Fruit fly (Drosophila melanogaster): ENCODE data around the gene CG13895.

Gene CG13895

DNA sequence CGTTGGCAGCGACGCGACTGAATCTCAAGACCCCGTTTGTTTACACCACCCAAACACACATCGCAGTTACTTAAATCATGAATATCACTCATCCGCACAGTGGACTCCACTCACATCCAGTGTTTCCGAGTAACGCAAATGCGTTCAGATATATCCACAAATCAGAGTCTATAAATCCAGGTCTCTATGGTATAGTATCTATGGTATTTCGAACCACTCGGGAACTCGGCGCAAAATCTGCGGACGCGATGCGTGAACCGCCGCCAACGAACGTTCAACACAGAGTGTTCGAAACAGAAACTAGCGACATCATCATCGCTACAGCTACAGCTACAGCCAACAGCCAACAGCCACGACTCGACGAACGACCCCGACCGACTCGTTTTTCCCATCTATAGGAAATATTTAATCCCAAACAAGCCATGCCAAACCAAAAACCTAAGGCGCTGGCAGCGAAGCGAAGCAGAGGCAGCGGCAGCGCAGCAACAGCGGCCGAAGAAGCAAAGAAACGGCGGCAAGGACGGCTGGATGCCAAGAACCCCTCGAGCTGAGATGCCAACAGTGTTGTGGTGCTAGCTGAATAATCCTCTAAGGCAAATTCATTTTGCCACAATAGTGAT lies 9.1 kb downstream of the CG13895 start, which contains the start of gene CG13894 (continued):
- TF ChIP-seq CG7372 (GFP tag; IDR thresholded peaks at IDR 0.05) (peak; percentile 78), CG31441 (GFP tag; IDR thresholded peaks at IDR 0.05) (no peak), CG2199 (GFP tag; IDR thresholded peaks at IDR 0.05) (peak; percentile 92), CG9797 (GFP tag; optimal IDR thresholded peaks at IDR 0.05) (no peak), CG5180 (GFP tag; optimal IDR thresholded peaks at IDR 0.05) (peak; percentile 91), CG31224 (GFP tag; IDR thresholded peaks at IDR 0.05) (no peak), al (GFP tag; IDR thresholded peaks at IDR 0.05) (no peak), sd (tag; optimal IDR thresholded peaks at IDR 0.05) (peak; percentile 62), CG14965 (GFP tag; optimal IDR thresholded peaks at IDR 0.05; ENCODE audit: borderline replicate concordance) (no peak), odd (GFP tag; optimal IDR thresholded peaks at IDR 0.05) (no peak), HLH3B (GFP tag; IDR thresholded peaks at IDR 0.05) (no peak), CG34224 (GFP tag; IDR thresholded peaks at IDR 0.05; ENCODE audit: partially characterized antibody) (peak; percentile 29; the same call in 1 of the 3 replicates), CG6689 (GFP tag; IDR thresholded peaks at IDR 0.05) (no peak), Lim3 (GFP tag; IDR thresholded peaks at IDR 0.05) (no peak), Spps (tag; optimal IDR thresholded peaks at IDR 0.05) (no peak), her (GFP tag; optimal IDR thresholded peaks at IDR 0.05) (no peak), CG3281 (GFP tag; optimal IDR thresholded peaks at IDR 0.05) (no peak), Lhr (GFP tag; optimal IDR thresholded peaks at IDR 0.05) (no peak), amos (GFP tag; IDR thresholded peaks at IDR 0.05; ENCODE audit: partially characterized antibody) (peak; percentile 31; the same call in 1 of the 2 replicates), CG14050 (GFP tag; IDR thresholded peaks at IDR 0.05) (no peak), CG17328 (GFP tag; IDR thresholded peaks at IDR 0.05) (no peak), sisA (GFP tag; IDR thresholded peaks at IDR 0.05) (no peak), CTCF (GFP tag; optimal IDR thresholded peaks at IDR 0.05) (no peak), CG1529 (GFP tag; optimal IDR thresholded peaks at IDR 0.05) (no peak), nerfin-2 (GFP tag; IDR thresholded peaks at IDR 0.05; ENCODE audit: partially characterized antibody) (no peak), Myb (GFP tag; optimal IDR thresholded peaks at IDR 0.05) (no peak), Awh (GFP tag; IDR thresholded peaks at IDR 0.05) (peak; percentile 53; the same call in 1 of the 2 replicates), CG11398 (GFP tag; optimal IDR thresholded peaks at IDR 0.05) (peak; percentile 40), CG30403 (GFP tag; optimal IDR thresholded peaks at IDR 0.05) (no peak), CG10209 (GFP tag; optimal IDR thresholded peaks at IDR 0.05) (no peak), lab (GFP tag; optimal IDR thresholded peaks at IDR 0.05) (peak; percentile 37), CG9215 (GFP tag; IDR thresholded peaks at IDR 0.05) (no peak), Ada2b (GFP tag; IDR thresholded peaks at IDR 0.05) (no peak), Doc2 (GFP tag; IDR thresholded peaks at IDR 0.05) (no peak), Deaf1 (tag; optimal IDR thresholded peaks at IDR 0.05) (peak; percentile 95), ab (GFP tag; optimal IDR thresholded peaks at IDR 0.05) (no peak), CG10959 (GFP tag; IDR thresholded peaks at IDR 0.05) (no peak), Bgb (GFP tag; IDR thresholded peaks at IDR 0.05; ENCODE audit: partially characterized antibody) (peak; percentile 46; the same call in 1 of the 2 replicates), Ptx1 (GFP tag; IDR thresholded peaks at IDR 0.05) (0 out of 2 replicates have a peak, but pooled peaks have one; percentile 19), Hr3 (GFP tag; optimal IDR thresholded peaks at IDR 0.05) (no peak), CG34376 (GFP tag; optimal IDR thresholded peaks at IDR 0.05) (no peak), CG34422 (GFP tag; IDR thresholded peaks at IDR 0.05) (0 out of 3 replicates have a peak, but pooled peaks have one; percentile 37)

DNA sequence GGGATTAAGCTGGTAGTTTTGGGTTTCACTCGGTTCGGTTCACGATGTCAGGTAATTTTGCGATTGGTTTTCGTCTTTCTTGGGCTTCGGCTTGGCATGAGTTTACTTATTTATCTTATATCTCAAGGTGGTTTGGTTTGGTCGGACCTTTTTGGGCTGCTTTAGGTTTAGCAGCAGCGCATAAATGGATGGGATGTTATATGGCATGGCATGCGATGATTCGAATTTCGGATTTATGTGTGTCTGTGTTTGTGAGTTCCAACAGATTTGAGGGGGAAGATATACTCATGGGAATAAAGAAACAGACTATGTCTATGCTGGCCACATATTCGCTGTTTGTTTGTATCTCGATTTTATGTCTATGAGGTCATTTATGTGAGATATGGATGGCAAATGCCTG lies 10.3 kb downstream of the CG13895 start:
- no peak for TF ChIP-seq Doc3 (GFP tag; IDR thresholded peaks at IDR 0.05; ENCODE audit: partially characterized antibody)
- TF ChIP-seq CG12236 (GFP tag; optimal IDR thresholded peaks at IDR 0.05), result no peak
- 0 out of 3 replicates have a peak, but pooled peaks have one; percentile 5 for TF ChIP-seq row (GFP tag; IDR thresholded peaks at IDR 0.05)
- peak; percentile 1 for TF ChIP-seq CG10543 (GFP tag; optimal IDR thresholded peaks at IDR 0.05)
- TF ChIP-seq cad (GFP tag; optimal IDR thresholded peaks at IDR 0.05), result peak; percentile 4
- TF ChIP-seq CG8290 (GFP tag; optimal IDR thresholded peaks at IDR 0.05), result no peak
- peak in 1 of 2 experiments; percentile 38 for TF ChIP-seq CG8290 (tag; optimal IDR thresholded peaks at IDR 0.05)
- no peak for TF ChIP-seq Poxn (GFP tag; IDR thresholded peaks at IDR 0.05)
- no peak for TF ChIP-seq kay (GFP tag; optimal IDR thresholded peaks at IDR 0.05)
- TF ChIP-seq Elba2 (GFP tag; optimal IDR thresholded peaks at IDR 0.05), result no peak
- TF ChIP-seq chm (GFP tag; IDR thresholded peaks at IDR 0.05), result peak; percentile 31; the same call in 1 of the 2 replicates
- TF ChIP-seq CG13894 (tag; optimal IDR thresholded peaks at IDR 0.05), result peak; percentile 100
- TF ChIP-seq CG10321 (GFP tag; IDR thresholded peaks at IDR 0.05), result no peak

All from whole organism, embryonic.